Fruit fly (Drosophila melanogaster): ENCODE results near the gene ProtB.
"Not testable (repeated sequence)": the region's sequence is repeated elsewhere in the genome, so short reads cannot be mapped to it uniquely, and the experiment has no call there.

Gene ProtB

DNA sequence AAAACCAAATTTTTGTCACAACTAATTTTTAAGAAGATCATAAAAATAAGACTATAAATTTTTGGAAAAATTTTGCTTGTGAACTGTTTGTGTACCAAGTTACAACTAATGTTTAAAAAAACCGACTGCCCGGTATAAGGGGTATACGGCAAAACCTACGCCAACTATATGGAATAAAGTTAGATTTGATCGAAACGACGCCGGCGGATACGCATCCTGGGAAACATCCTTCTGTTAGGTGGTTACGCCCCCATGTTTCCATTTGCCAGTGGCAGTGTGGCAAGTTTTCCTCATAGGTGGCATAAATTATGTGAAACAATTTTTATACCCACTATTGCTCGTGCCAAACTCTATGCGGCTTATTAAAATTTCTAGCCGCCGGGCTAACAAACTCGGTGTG, at the start of gene ProtB:
TSS of gene ProtB (minus strand) at position 101 of the 400 bp plus-strand sequence.
- not testable (repeated sequence) for TF ChIP-seq Gug (GFP tag; IDR thresholded peaks at IDR 0.05); CG7368 (GFP tag; optimal IDR thresholded peaks at IDR 0.05); CG31627 (GFP tag; optimal IDR thresholded peaks at IDR 0.05)

DNA sequence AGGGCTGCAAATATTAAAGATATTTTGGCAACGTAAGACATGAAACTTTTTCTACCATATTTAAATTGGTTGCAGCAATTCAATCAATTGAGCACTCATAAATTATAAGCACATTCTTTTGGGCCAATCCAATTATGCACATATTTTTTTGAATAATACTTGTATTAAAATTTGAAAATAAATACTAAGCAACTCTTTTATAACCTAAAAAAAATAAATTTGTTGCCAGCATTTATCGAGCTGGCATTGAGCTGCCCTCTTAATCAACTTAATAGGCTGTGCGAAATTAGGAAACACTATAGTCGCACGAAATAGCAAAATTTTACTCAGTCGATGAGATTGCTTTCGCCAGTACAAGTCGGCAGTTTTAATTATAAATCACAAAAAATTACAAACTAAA, 40.8 kb upstream of the ProtB start, which contains the start of gene CG3491:
TSS of gene CG3491 (plus strand) at position 301 of the 400 bp plus-strand sequence.
- TF ChIP-seq svp (GFP tag) (peak; percentile 46), Sox15 (GFP tag; optimal IDR thresholded peaks at IDR 0.05) (no peak)

DNA sequence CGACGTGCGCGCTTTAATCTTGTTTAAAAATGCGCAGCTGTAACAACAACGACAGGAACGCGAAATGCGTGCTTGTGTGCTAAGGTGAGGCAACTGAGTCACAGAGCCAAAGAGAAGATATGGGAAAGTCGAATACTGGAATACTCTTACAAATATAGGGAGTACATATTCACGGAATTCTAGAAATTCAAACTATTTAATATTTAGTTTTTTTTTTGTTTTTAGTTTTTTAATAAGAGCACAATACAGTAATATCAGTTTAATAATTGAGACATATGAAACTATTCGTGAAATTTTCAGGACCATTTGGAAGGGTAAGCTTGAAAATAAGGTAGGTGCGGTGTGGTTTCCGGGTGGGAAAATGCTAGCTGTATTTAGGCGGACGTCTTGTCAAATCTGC, 4.0 kb upstream of the ProtB start:
- TF ChIP-seq CG16779 (tag; optimal IDR thresholded peaks at IDR 0.05) = no peak
- TF ChIP-seq svp (GFP tag) = peak; percentile 4

DNA sequence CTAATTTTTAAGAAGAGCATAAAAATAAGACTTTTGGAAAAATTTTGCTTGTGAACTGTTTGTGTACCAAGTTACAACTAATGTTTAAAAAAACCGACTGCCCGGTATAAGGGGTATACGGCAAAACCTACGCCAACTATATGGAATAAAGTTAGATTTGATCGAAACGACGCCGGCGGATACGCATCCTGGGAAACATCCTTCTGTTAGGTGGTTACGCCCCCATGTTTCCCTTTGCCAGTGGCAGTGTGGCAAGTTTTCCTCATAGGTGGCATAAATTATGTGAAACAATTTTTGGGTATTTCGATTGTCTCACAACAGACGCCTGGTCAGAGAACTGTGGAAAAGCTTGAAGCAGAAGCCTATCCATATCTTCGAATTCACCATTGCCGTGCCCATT, 2.0 kb downstream of the ProtB start, which contains the start of gene ProtA:
TSS of gene ProtA (minus strand) at position 101 of the 400 bp plus-strand sequence.
- TF ChIP-seq achi (GFP tag; optimal IDR thresholded peaks at IDR 0.05); CG16779 (tag; optimal IDR thresholded peaks at IDR 0.05); Sox102F (GFP tag; optimal IDR thresholded peaks at IDR 0.05): not testable (repeated sequence)

DNA sequence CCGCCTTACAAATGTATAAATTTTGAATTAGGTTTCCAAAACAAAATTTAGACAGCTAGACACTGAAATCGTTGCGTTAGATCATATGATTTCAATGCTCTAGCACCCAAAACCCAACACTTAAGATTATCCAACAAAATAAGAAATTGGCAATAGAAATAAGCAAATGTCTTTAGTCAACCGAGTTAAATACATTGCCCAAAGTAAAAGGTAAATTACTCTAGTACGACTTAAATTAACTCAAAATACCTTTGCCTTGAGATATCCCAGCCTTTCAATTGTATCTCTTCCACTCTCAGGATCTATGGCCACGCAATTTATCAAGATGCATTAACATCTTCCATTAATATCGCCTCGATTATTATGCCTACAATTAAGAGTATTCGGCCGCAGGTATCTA, 7.3 kb downstream of the ProtB start, which contains the start of gene CG15278:
TSS of gene CG15278 (minus strand) at position 101 of the 400 bp plus-strand sequence.
- no peak for TF ChIP-seq Sox102F (GFP tag; optimal IDR thresholded peaks at IDR 0.05)
- TF ChIP-seq CG7368 (GFP tag; optimal IDR thresholded peaks at IDR 0.05) = no peak
- no peak for TF ChIP-seq Hr38 (GFP tag; optimal IDR thresholded peaks at IDR 0.05)
- no peak for TF ChIP-seq Ets21C (GFP tag; optimal IDR thresholded peaks at IDR 0.05)
- no peak for TF ChIP-seq spab (GFP tag; optimal IDR thresholded peaks at IDR 0.05)
- no peak for TF ChIP-seq esn (GFP tag; optimal IDR thresholded peaks at IDR 0.05)
- no peak for TF ChIP-seq CG16779 (tag; optimal IDR thresholded peaks at IDR 0.05)
- no peak for TF ChIP-seq OdsH (GFP tag; optimal IDR thresholded peaks at IDR 0.05)
- TF ChIP-seq CG1621 (tag; optimal IDR thresholded peaks at IDR 0.05) = no peak
- TF ChIP-seq Hr4 (GFP tag; optimal IDR thresholded peaks at IDR 0.05) = no peak
- no peak for TF ChIP-seq Blimp-1 (GFP tag; optimal IDR thresholded peaks at IDR 0.05)
- TF ChIP-seq CG6808 (GFP tag; optimal IDR thresholded peaks at IDR 0.05) = no peak
- no peak for TF ChIP-seq CG8632 (GFP tag; optimal IDR thresholded peaks at IDR 0.05)
- no peak for TF ChIP-seq fkh (GFP tag; optimal IDR thresholded peaks at IDR 0.05)
- TF ChIP-seq Lpt (GFP tag; optimal IDR thresholded peaks at IDR 0.05) = no peak
- TF ChIP-seq vri (GFP tag; optimal IDR thresholded peaks at IDR 0.05) = no peak

DNA sequence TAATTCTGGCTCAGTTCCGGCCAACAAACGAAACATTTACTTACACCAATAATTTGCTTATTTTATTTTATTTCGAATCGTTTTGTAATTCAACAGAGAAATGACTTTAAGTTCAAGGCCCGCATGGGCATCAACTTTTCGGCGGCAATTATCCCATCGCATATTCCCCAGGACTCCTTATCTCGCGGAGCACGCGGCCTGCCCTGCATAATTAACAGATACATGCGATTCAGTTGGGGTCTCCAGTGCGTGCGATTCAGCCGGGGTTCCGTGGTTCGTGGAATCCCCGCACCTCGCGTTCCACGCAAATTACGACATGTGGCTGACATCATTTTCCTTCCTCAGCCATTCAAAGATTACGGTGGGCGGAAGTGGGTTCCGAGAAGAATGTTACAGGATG, 11.6 kb downstream of the ProtB start, which contains the start of gene CG4480:
TSS of gene CG4480 (minus strand) at position 101 of the 400 bp plus-strand sequence.
- TF ChIP-seq OdsH (GFP tag; optimal IDR thresholded peaks at IDR 0.05) (no peak), CG1621 (tag; optimal IDR thresholded peaks at IDR 0.05) (no peak), Hr39 (GFP tag; optimal IDR thresholded peaks at IDR 0.05) (no peak), vri (GFP tag; optimal IDR thresholded peaks at IDR 0.05) (no peak), CG16779 (tag; optimal IDR thresholded peaks at IDR 0.05) (no peak), eg (GFP tag; IDR thresholded peaks at IDR 0.05) (no peak), Eip78C (GFP tag) (no peak), Eip75B (GFP tag; optimal IDR thresholded peaks at IDR 0.05) (no peak)

DNA sequence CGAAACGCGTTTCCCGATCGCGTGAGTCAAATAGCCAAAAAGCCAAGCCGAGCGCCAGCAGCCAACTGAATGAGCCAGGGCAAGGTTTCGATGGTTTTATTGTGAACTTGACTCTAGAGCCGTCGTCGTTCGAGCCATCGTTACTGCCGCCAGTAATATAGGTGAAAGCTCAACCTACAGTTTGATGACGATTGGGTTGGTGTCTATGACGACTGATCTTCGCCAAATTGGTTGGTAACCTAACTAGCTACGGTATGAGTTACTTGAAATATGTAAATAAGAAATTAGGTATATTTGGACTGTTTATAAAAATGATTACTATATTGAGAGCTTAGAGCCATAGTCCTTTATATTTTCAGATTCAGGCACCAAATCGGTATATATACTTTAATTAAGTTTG, 31.8 kb downstream of the ProtB start, which contains the start of gene CG15279:
TSS of gene CG15279 (minus strand) at position 72 of the 400 bp plus-strand sequence.
- TF ChIP-seq Met (GFP tag; optimal IDR thresholded peaks at IDR 0.05) = no peak
- no peak for TF ChIP-seq CG31627 (GFP tag; optimal IDR thresholded peaks at IDR 0.05)
- TF ChIP-seq Blimp-1 (GFP tag; optimal IDR thresholded peaks at IDR 0.05) = no peak
- no peak for TF ChIP-seq Ets21C (GFP tag; optimal IDR thresholded peaks at IDR 0.05)
- TF ChIP-seq CG6163 (GFP tag; IDR thresholded peaks at IDR 0.05) = no peak
- TF ChIP-seq CG6808 (GFP tag; optimal IDR thresholded peaks at IDR 0.05) = no peak
- TF ChIP-seq Sox14 (GFP tag; optimal IDR thresholded peaks at IDR 0.05) = no peak
- TF ChIP-seq fd85E (GFP tag; optimal IDR thresholded peaks at IDR 0.05) = no peak
- no peak for TF ChIP-seq CG9139 (GFP tag; optimal IDR thresholded peaks at IDR 0.05)
- TF ChIP-seq cyc (GFP tag; optimal IDR thresholded peaks at IDR 0.05) = no peak
- no peak for TF ChIP-seq CG16779 (tag; optimal IDR thresholded peaks at IDR 0.05)
- no peak for TF ChIP-seq pdm3 (GFP tag; optimal IDR thresholded peaks at IDR 0.05)
- TF ChIP-seq Sox15 (GFP tag; optimal IDR thresholded peaks at IDR 0.05) = no peak
- TF ChIP-seq fkh (GFP tag; optimal IDR thresholded peaks at IDR 0.05) = no peak
- no peak for TF ChIP-seq eg (GFP tag; IDR thresholded peaks at IDR 0.05)
- no peak for TF ChIP-seq acj6 (GFP tag; optimal IDR thresholded peaks at IDR 0.05)
- TF ChIP-seq fd59A (GFP tag; optimal IDR thresholded peaks at IDR 0.05) = no peak
- TF ChIP-seq achi (GFP tag; optimal IDR thresholded peaks at IDR 0.05) = no peak
- no peak for TF ChIP-seq Ets96B (tag; optimal IDR thresholded peaks at IDR 0.05)
